Fruit fly (Drosophila melanogaster): Measurements from ENCODE around the gene CG43342.

Gene CG43342

dm6 chr3R:22410537-22411360 is 29.6 kb downstream of the CG43342 start, which contains the start of the genes CG13850 and lqfR (continued):
- no peak for TF ChIP-seq Sox102F (GFP tag; optimal IDR thresholded peaks at IDR 0.05)
- no peak for TF ChIP-seq Hr38 (GFP tag; optimal IDR thresholded peaks at IDR 0.05)
- TF ChIP-seq Eip75B (GFP tag; optimal IDR thresholded peaks at IDR 0.05): peak; percentile 79
- TF ChIP-seq CG3919 (GFP tag; optimal IDR thresholded peaks at IDR 0.05): peak; percentile 74
- peak; percentile 88 for TF ChIP-seq svp (GFP tag)
- no peak for TF ChIP-seq OdsH (GFP tag; optimal IDR thresholded peaks at IDR 0.05)
- no peak for TF ChIP-seq Hr4 (GFP tag; optimal IDR thresholded peaks at IDR 0.05)
- peak; percentile 81 for TF ChIP-seq lz (GFP tag; optimal IDR thresholded peaks at IDR 0.05)
- TF ChIP-seq salr (GFP tag; optimal IDR thresholded peaks at IDR 0.05): no peak
- peak; percentile 80 for TF ChIP-seq Hr39 (GFP tag; optimal IDR thresholded peaks at IDR 0.05)
- TF ChIP-seq CG32006 (GFP tag; optimal IDR thresholded peaks at IDR 0.05): no peak
- peak; percentile 91 for TF ChIP-seq Eip78C (GFP tag)
- TF ChIP-seq esn (GFP tag; optimal IDR thresholded peaks at IDR 0.05): peak; percentile 87
- peak; percentile 72 for TF ChIP-seq CG11902 (GFP tag; optimal IDR thresholded peaks at IDR 0.05)
- no peak for TF ChIP-seq CG1621 (tag; optimal IDR thresholded peaks at IDR 0.05)
- TF ChIP-seq CG15336 (GFP tag; IDR thresholded peaks at IDR 0.05): no peak
- TF ChIP-seq fd85E (GFP tag; optimal IDR thresholded peaks at IDR 0.05): peak; percentile 38
- peak; percentile 83 for TF ChIP-seq CG31627 (GFP tag; optimal IDR thresholded peaks at IDR 0.05)
- TF ChIP-seq Sox15 (GFP tag; optimal IDR thresholded peaks at IDR 0.05): peak; percentile 70
- TF ChIP-seq Ets21C (GFP tag; optimal IDR thresholded peaks at IDR 0.05): peak; percentile 71
- TF ChIP-seq CG11294 (GFP tag; IDR thresholded peaks at IDR 0.05): peak; percentile 18; the same call in 1 of the 2 replicates
- TF ChIP-seq CG16779 (tag; optimal IDR thresholded peaks at IDR 0.05): no peak
- TF ChIP-seq CG10669 (GFP tag; optimal IDR thresholded peaks at IDR 0.05): no peak
- TF ChIP-seq CG6276 (GFP tag; optimal IDR thresholded peaks at IDR 0.05): no peak
- 0 out of 2 replicates have a peak, but pooled peaks have one; percentile 31 for TF ChIP-seq Gug (GFP tag; IDR thresholded peaks at IDR 0.05)
- TF ChIP-seq Blimp-1 (GFP tag; optimal IDR thresholded peaks at IDR 0.05): peak; percentile 50
- TF ChIP-seq CG34406 (GFP tag; optimal IDR thresholded peaks at IDR 0.05): peak; percentile 65
- TF ChIP-seq Sox14 (GFP tag; optimal IDR thresholded peaks at IDR 0.05): peak; percentile 79
- peak; percentile 64 for TF ChIP-seq fkh (GFP tag; optimal IDR thresholded peaks at IDR 0.05)

dm6 chr3R:22411879-22412587 is 30.9 kb downstream of the CG43342 start:
- no peak for TF ChIP-seq lz (GFP tag; optimal IDR thresholded peaks at IDR 0.05)
- no peak for TF ChIP-seq CG34406 (GFP tag; optimal IDR thresholded peaks at IDR 0.05)
- no peak for TF ChIP-seq CG4318 (GFP tag; optimal IDR thresholded peaks at IDR 0.05)
- no peak for TF ChIP-seq CG8119 (GFP tag; IDR thresholded peaks at IDR 0.05)
- no peak for TF ChIP-seq CG3032 (tag; optimal IDR thresholded peaks at IDR 0.05)
- no peak for TF ChIP-seq Smox (GFP tag; optimal IDR thresholded peaks at IDR 0.05)
- no peak for TF ChIP-seq CG6276 (GFP tag; optimal IDR thresholded peaks at IDR 0.05)
- TF ChIP-seq svp (GFP tag): peak; percentile 73
- no peak for TF ChIP-seq CG10669 (GFP tag; optimal IDR thresholded peaks at IDR 0.05)
- TF ChIP-seq CG11762 (GFP tag; optimal IDR thresholded peaks at IDR 0.05; ENCODE audit: insufficient read depth): no peak
- TF ChIP-seq cyc (GFP tag; optimal IDR thresholded peaks at IDR 0.05): no peak
- TF ChIP-seq fkh (GFP tag; optimal IDR thresholded peaks at IDR 0.05): peak; percentile 86
- TF ChIP-seq fd59A (GFP tag; optimal IDR thresholded peaks at IDR 0.05): no peak
- TF ChIP-seq CG16779 (tag; optimal IDR thresholded peaks at IDR 0.05): no peak
- peak; percentile 27 for TF ChIP-seq vri (GFP tag; optimal IDR thresholded peaks at IDR 0.05)
- no peak for TF ChIP-seq CG3919 (GFP tag; optimal IDR thresholded peaks at IDR 0.05)
- no peak for TF ChIP-seq Sox15 (GFP tag; optimal IDR thresholded peaks at IDR 0.05)
- peak; percentile 27 for TF ChIP-seq Eip78C (GFP tag)
- TF ChIP-seq CG8319 (GFP tag; optimal IDR thresholded peaks at IDR 0.05): no peak
- TF ChIP-seq net (GFP tag; optimal IDR thresholded peaks at IDR 0.05): no peak
- TF ChIP-seq fd85E (GFP tag; optimal IDR thresholded peaks at IDR 0.05): no peak
- TF ChIP-seq Met (GFP tag; optimal IDR thresholded peaks at IDR 0.05): no peak
- no peak for TF ChIP-seq dsx (GFP tag; optimal IDR thresholded peaks at IDR 0.05; ENCODE audit: poor library complexity, severe bottlenecking)
- TF ChIP-seq achi (GFP tag; optimal IDR thresholded peaks at IDR 0.05): no peak
- no peak for TF ChIP-seq Sox14 (GFP tag; optimal IDR thresholded peaks at IDR 0.05)
